Fruit fly (Drosophila melanogaster): Measurements from ENCODE around the gene Jon25Biii.

Gene Jon25Biii

DNA sequence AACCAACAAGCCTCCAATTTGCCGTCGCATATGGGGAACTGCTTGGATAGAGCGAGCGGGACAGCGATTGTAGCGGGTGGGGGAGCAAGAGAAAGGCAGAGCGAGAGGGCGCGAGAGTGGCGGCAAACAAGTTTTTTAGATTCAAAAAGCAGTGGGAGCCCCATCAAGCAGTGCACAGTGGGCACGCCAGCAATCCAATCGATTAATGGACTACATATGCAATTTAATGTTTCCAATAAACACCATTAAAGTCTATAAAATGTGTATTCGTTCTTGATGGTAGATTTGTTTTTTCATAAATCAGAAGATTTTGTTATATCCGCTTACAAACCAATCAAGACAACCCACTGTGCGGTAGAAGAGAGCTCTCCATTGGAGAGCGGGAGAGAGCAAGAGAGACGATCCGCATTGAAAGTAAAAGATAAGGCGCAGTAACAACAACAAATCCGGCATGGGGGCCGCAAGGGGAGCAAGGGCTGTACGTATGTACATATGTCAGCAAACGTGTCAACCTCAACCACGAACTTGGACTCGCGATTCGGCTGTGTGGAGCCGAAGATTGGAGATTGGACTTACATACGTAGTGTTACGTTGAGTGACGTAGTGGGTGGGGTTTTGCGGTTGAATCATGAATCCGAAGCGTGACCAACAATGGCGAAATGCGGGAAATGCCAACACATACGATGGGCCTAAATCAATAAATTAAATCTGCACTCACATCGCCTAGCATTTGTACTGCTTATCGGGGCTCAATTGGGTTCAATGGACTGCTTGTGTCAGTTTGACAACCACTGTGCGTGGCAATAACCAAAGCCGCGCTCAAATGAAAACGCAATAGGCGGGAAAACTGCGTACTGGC lies 47.1 kb upstream of the Jon25Biii start (continued):
- TF ChIP-seq Atf-2 (GFP tag; optimal IDR thresholded peaks at IDR 0.05) (peak; percentile 99), nau (GFP tag; optimal IDR thresholded peaks at IDR 0.05) (peak; percentile 98), wor (GFP tag; IDR thresholded peaks at IDR 0.05) (peak; percentile 99), CrebB (tag; optimal IDR thresholded peaks at IDR 0.05) (peak; percentile 98), CG17361 (GFP tag; IDR thresholded peaks at IDR 0.05) (peak; percentile 99), CG7839 (tag; optimal IDR thresholded peaks at IDR 0.05) (peak; percentile 99), dm (GFP tag; optimal IDR thresholded peaks at IDR 0.05) (peak; percentile 98), knrl (GFP tag; IDR thresholded peaks at IDR 0.05; ENCODE audit: partially characterized antibody) (peak; percentile 77), ttk (GFP tag; IDR thresholded peaks at IDR 0.05) (peak; percentile 99), CG2712 (tag; optimal IDR thresholded peaks at IDR 0.05) (peak; percentile 99), slbo (GFP tag; IDR thresholded peaks at IDR 0.05) (peak; percentile 99), Antp (GFP tag; optimal IDR thresholded peaks at IDR 0.05) (peak; percentile 99), CG17359 (tag; optimal IDR thresholded peaks at IDR 0.05) (peak; percentile 99), her (GFP tag; optimal IDR thresholded peaks at IDR 0.05) (peak; percentile 97), sens-2 (GFP tag; IDR thresholded peaks at IDR 0.05) (peak; percentile 99), CG2116 (GFP tag; optimal IDR thresholded peaks at IDR 0.05) (peak; percentile 88), CG7928 (GFP tag; optimal IDR thresholded peaks at IDR 0.05) (peak; percentile 82), Spps (tag; optimal IDR thresholded peaks at IDR 0.05) (peak; percentile 98), CG18599 (GFP tag; optimal IDR thresholded peaks at IDR 0.05) (peak; percentile 99), croc (GFP tag; conservative IDR thresholded peaks at IDR 0.05) (peak; percentile 99), jumu (GFP tag; optimal IDR thresholded peaks at IDR 0.05) (peak; percentile 99), zen (tag; optimal IDR thresholded peaks at IDR 0.05) (peak; percentile 98), CG8388 (GFP tag; optimal IDR thresholded peaks at IDR 0.05) (peak; percentile 98), CG42726 (GFP tag; IDR thresholded peaks at IDR 0.05; ENCODE audit: partially characterized antibody) (peak; percentile 68; the same call in 1 of the 2 replicates), eyg (GFP tag; optimal IDR thresholded peaks at IDR 0.05) (peak; percentile 98), sc (optimal IDR thresholded peaks at IDR 0.05) (no peak), sc (GFP tag; optimal IDR thresholded peaks at IDR 0.05) (peak; percentile 99), Hand (GFP tag; optimal IDR thresholded peaks at IDR 0.05) (peak; percentile 94), CG16813 (GFP tag; IDR thresholded peaks at IDR 0.05; ENCODE audit: partially characterized antibody) (peak; percentile 65), grn (GFP tag; optimal IDR thresholded peaks at IDR 0.05) (peak; percentile 94), CG11398 (GFP tag; optimal IDR thresholded peaks at IDR 0.05) (peak; percentile 99), Hmr (GFP tag; optimal IDR thresholded peaks at IDR 0.05) (peak; percentile 98), CG1024 (GFP tag; IDR thresholded peaks at IDR 0.05) (peak; percentile 97), Dll (GFP tag; IDR thresholded peaks at IDR 0.05; ENCODE audit: partially characterized antibody) (peak; percentile 59; the same call in 1 of the 4 replicates), CG11560 (tag; IDR thresholded peaks at IDR 0.05) (peak; percentile 94), CG10543 (GFP tag; optimal IDR thresholded peaks at IDR 0.05) (peak; percentile 98), abd-A (tag; optimal IDR thresholded peaks at IDR 0.05) (peak; percentile 96), ERR (GFP tag; optimal IDR thresholded peaks at IDR 0.05) (peak; percentile 98), CoRest (tag; optimal IDR thresholded peaks at IDR 0.05) (peak; percentile 99), CG14441 (GFP tag; IDR thresholded peaks at IDR 0.05) (peak; percentile 99), CG16863 (GFP tag; optimal IDR thresholded peaks at IDR 0.05) (peak; percentile 99), inv (GFP tag; IDR thresholded peaks at IDR 0.05; ENCODE audit: partially characterized antibody) (peak; percentile 62), bbx (GFP tag; IDR thresholded peaks at IDR 0.05; ENCODE audit: partially characterized antibody) (peak; percentile 63), Pdp1 (GFP tag; optimal IDR thresholded peaks at IDR 0.05) (peak; percentile 98 to 99), CG13894 (tag; optimal IDR thresholded peaks at IDR 0.05) (peak; percentile 97), CG4820 (GFP tag; optimal IDR thresholded peaks at IDR 0.05) (peak; percentile 98), CG12659 (GFP tag; optimal IDR thresholded peaks at IDR 0.05) (peak; percentile 99), CG30431 (GFP tag; optimal IDR thresholded peaks at IDR 0.05) (peak; percentile 99)
